Worm (Caenorhabditis elegans) whole organism, L3 larva: ENCODE results near the gene rsp-4.

ENCODE experiments used
- ZK546.5 ChIP-seq: sonication (generic microtip); optimal IDR thresholded peaks from 2 replicates; lab custom pipeline; 2017; ENCODE audit warnings: missing biosample characterization, missing genetic modification characterization
- elt-2 ChIP-seq: sonication (generic microtip); optimal IDR thresholded peaks from 2 replicates; lab custom pipeline; 2016; ENCODE audit warnings: missing genetic modification reagents, mild to moderate bottlenecking, missing genetic modification characterization, missing compliant biosample characterization
- fos-1 ChIP-seq: fragments of 150-350 bp; optimal IDR thresholded peaks from 2 replicates; lab custom pipeline; 2014; ENCODE audit warnings: missing biosample characterization, missing genetic modification characterization
- nhr-237 ChIP-seq: fragments of 150-350 bp; optimal IDR thresholded peaks from 2 replicates; lab custom pipeline; 2014; ENCODE audit warnings: missing biosample characterization, missing genetic modification characterization
- nhr-28 ChIP-seq: fragments of 150-350 bp; optimal IDR thresholded peaks from 2 replicates; lab custom pipeline; 2014; ENCODE audit warnings: missing biosample characterization, missing genetic modification characterization
- snpc-4 ChIP-seq: fragments of 150-350 bp; optimal IDR thresholded peaks from 2 replicates; lab custom pipeline; 2014; ENCODE audit warnings: missing biosample characterization, missing genetic modification characterization
- unc-39 ChIP-seq: sonication (generic microtip); optimal IDR thresholded peaks from 4 replicates; lab custom pipeline; 2017; ENCODE audit warnings: missing biosample characterization, missing genetic modification characterization
- unc-62 ChIP-seq: fragments of 150-350 bp; sonication (generic microtip); optimal IDR thresholded peaks from 4 replicates; lab custom pipeline; 2014; ENCODE audit warnings: missing biosample characterization, missing genetic modification reagents, missing genetic modification characterization
- zag-1 ChIP-seq: fragments of 150-350 bp; optimal IDR thresholded peaks from 2 replicates; lab custom pipeline; 2014; ENCODE audit warnings: missing biosample characterization, missing genetic modification characterization

DNA sequence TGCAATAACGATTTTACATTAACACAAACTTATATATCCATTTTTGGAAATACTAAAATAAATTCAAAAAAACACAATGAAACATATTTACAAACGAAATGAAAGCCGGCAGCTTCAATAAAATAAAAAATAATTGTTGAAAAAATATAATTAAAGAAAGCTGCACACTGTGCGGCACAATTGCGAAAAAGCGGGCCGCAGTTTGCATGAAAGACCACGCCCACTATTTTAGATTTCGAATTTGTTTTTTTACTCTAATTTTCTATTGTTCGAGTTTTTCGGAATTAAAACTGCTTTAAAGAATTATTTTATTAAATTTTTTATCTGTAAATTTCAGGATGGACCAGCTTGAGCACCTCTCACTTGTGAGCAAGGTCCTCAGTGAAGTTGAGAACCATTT, 10.6 kb upstream of the rsp-4 start, which contains the start of gene mog-5:
- no peak for TF ChIP-seq ZK546.5 (tag; lab: Kevin White, UChicago)
- peak; percentile 40 for TF ChIP-seq elt-2 (tag; lab: Kevin White, UChicago)
- TF ChIP-seq zag-1 = no peak
- TF ChIP-seq nhr-28 (tag; lab: Kevin White, UChicago) = no peak
- no peak for TF ChIP-seq unc-39
- TF ChIP-seq fos-1 (tag; lab: Kevin White, UChicago) = no peak
- no peak for TF ChIP-seq snpc-4 (tag; lab: Kevin White, UChicago)
- TF ChIP-seq nhr-237 (tag; lab: Kevin White, UChicago) = no peak
- no peak for TF ChIP-seq unc-62
